Fruit fly (Drosophila melanogaster) whole organism, prepupa: ENCODE measurements around the gene CG14205.

Experiments
- CG1621 ChIP-seq: fragments of 200-800 bp; sonication (Bioruptor generic); optimal IDR thresholded peaks from 3 replicates; lab custom pipeline; 2018; ENCODE audit warnings: missing biosample characterization, mild to moderate bottlenecking, missing genetic modification characterization
- CG16779 ChIP-seq: fragments of 200-800 bp; sonication (Bioruptor generic); optimal IDR thresholded peaks from 3 replicates; lab custom pipeline; 2017; ENCODE audit warnings: missing biosample characterization, mild to moderate bottlenecking, missing genetic modification characterization
- CG7368 ChIP-seq: fragments of 200-800 bp; sonication (Bioruptor generic); optimal IDR thresholded peaks from 3 replicates; lab custom pipeline; 2016; ENCODE audit warnings: missing biosample characterization, missing genetic modification characterization
- Ets21C ChIP-seq: fragments of 200-800 bp; sonication (Bioruptor generic); optimal IDR thresholded peaks from 3 replicates; lab custom pipeline; 2016; ENCODE audit warnings: missing biosample characterization, missing genetic modification characterization
- fkh ChIP-seq: fragments of 200-800 bp; sonication (Bioruptor generic); optimal IDR thresholded peaks from 3 replicates; lab custom pipeline; 2017; ENCODE audit warnings: missing biosample characterization, mild to moderate bottlenecking, missing genetic modification characterization, moderate library complexity
- net ChIP-seq: fragments of 200-800 bp; sonication (Bioruptor generic); optimal IDR thresholded peaks from 3 replicates; lab custom pipeline; 2016; ENCODE audit warnings: missing biosample characterization, missing genetic modification characterization

dm6 chrX:19590070-19590469, 2.3 kb upstream of the CG14205 start, which contains the start of gene CG14219:
- TF ChIP-seq CG1621 (tag; lab: Kevin White, UChicago) (no peak), net (GFP tag; lab: Kevin White, UChicago) (no peak), CG7368 (GFP tag; lab: Kevin White, UChicago) (no peak), Ets21C (GFP tag; lab: Kevin White, UChicago) (no peak), fkh (GFP tag; lab: Kevin White, UChicago) (no peak), CG16779 (tag; lab: Kevin White, UChicago) (no peak)
